Worm (Caenorhabditis elegans) whole organism, L3 larva: Measurements from ENCODE around the gene nhr-108.

Source experiments
- R02D3.7 ChIP-seq: fragments of 150-350 bp; optimal IDR thresholded peaks from 2 replicates; lab custom pipeline; 2014; ENCODE audit warnings: missing biosample characterization, missing genetic modification characterization
- ZK546.5 ChIP-seq: sonication (generic microtip); optimal IDR thresholded peaks from 2 replicates; lab custom pipeline; 2017; ENCODE audit warnings: missing biosample characterization, missing genetic modification characterization
- aly-2 ChIP-seq: fragments of 150-350 bp; optimal IDR thresholded peaks from 2 replicates; lab custom pipeline; 2014; ENCODE audit warnings: missing biosample characterization, missing genetic modification characterization
- ceh-9 ChIP-seq: sonication (generic microtip); optimal IDR thresholded peaks from 2 replicates; lab custom pipeline; 2018; ENCODE audit warnings: missing biosample characterization, missing genetic modification characterization
- egl-27 ChIP-seq: sonication (generic microtip); optimal IDR thresholded peaks from 4 replicates; lab custom pipeline; 2017; ENCODE audit warnings: missing biosample characterization, missing genetic modification reagents, missing genetic modification characterization
- egl-5 ChIP-seq: fragments of 150-350 bp; optimal IDR thresholded peaks from 2 replicates; lab custom pipeline; 2017; ENCODE audit warnings: missing biosample characterization, missing genetic modification reagents, missing genetic modification characterization, inconsistent platforms
- elt-2 ChIP-seq: sonication (generic microtip); optimal IDR thresholded peaks from 2 replicates; lab custom pipeline; 2016; ENCODE audit warnings: missing genetic modification reagents, mild to moderate bottlenecking, missing genetic modification characterization, missing compliant biosample characterization
- elt-3 ChIP-seq, 3 experiments: fragments of 150-350 bp in 1 of 3; sonication (generic microtip) in 2 of 3; optimal IDR thresholded peaks; 2 replicates in 2 of 3; 4 replicates in 1 of 3; lab custom pipeline; 2014 to 2017; ENCODE audit warnings: missing biosample characterization in 3 of 3, missing genetic modification characterization in 3 of 3
- fkh-10 ChIP-seq: sonication (generic microtip); optimal IDR thresholded peaks from 2 replicates; lab custom pipeline; 2017; ENCODE audit warnings: missing biosample characterization, missing genetic modification reagents, missing genetic modification characterization
- fkh-2 ChIP-seq: fragments of 150-350 bp; optimal IDR thresholded peaks from 2 replicates; lab custom pipeline; 2014; ENCODE audit warnings: missing biosample characterization, missing genetic modification reagents, missing genetic modification characterization
- fos-1 ChIP-seq: fragments of 150-350 bp; optimal IDR thresholded peaks from 2 replicates; lab custom pipeline; 2014; ENCODE audit warnings: missing biosample characterization, missing genetic modification characterization
- hmg-11 ChIP-seq: sonication (generic microtip); optimal IDR thresholded peaks from 2 replicates; lab custom pipeline; 2016; ENCODE audit warnings: missing genetic modification characterization, missing compliant biosample characterization
- jun-1 ChIP-seq: fragments of 150-350 bp; optimal IDR thresholded peaks from 2 replicates; lab custom pipeline; 2014; ENCODE audit warnings: missing biosample characterization, missing genetic modification reagents, missing genetic modification characterization
- mml-1 ChIP-seq: fragments of 150-350 bp; sonication (generic microtip); optimal IDR thresholded peaks from 3 replicates; lab custom pipeline; 2014; ENCODE audit warnings: missing biosample characterization, missing genetic modification characterization
- nfya-1 ChIP-seq: sonication (generic microtip); optimal IDR thresholded peaks from 2 replicates; lab custom pipeline; 2017; ENCODE audit warnings: missing genetic modification characterization, mild to moderate bottlenecking, missing compliant biosample characterization, antibody characterized with exemption, moderate library complexity; ENCODE audit not compliant: insufficient read depth
- nhr-11 ChIP-seq: fragments of 150-350 bp; optimal IDR thresholded peaks from 2 replicates; lab custom pipeline; 2014; ENCODE audit warnings: missing biosample characterization, missing genetic modification characterization
- nhr-12 ChIP-seq: fragments of 150-350 bp; optimal IDR thresholded peaks from 2 replicates; lab custom pipeline; 2014; ENCODE audit warnings: missing biosample characterization, missing genetic modification characterization
- nhr-23 ChIP-seq: fragments of 150-350 bp; optimal IDR thresholded peaks from 2 replicates; lab custom pipeline; 2014; ENCODE audit warnings: missing biosample characterization, missing genetic modification reagents, missing genetic modification characterization
- nhr-25 ChIP-seq: sonication (generic microtip); optimal IDR thresholded peaks from 2 replicates; lab custom pipeline; 2017; ENCODE audit warnings: missing biosample characterization, missing genetic modification characterization
- nhr-28 ChIP-seq: fragments of 150-350 bp; optimal IDR thresholded peaks from 2 replicates; lab custom pipeline; 2014; ENCODE audit warnings: missing biosample characterization, missing genetic modification characterization
- nhr-43 ChIP-seq: sonication (generic microtip); optimal IDR thresholded peaks from 2 replicates; lab custom pipeline; 2016; ENCODE audit warnings: mild to moderate bottlenecking, missing genetic modification characterization, missing compliant biosample characterization; ENCODE audit not compliant: poor library complexity, severe bottlenecking
- nhr-67 ChIP-seq: fragments of 150-350 bp; optimal IDR thresholded peaks from 2 replicates; lab custom pipeline; 2014; ENCODE audit warnings: missing biosample characterization, missing genetic modification characterization
- nhr-76 ChIP-seq: fragments of 150-350 bp; sonication (generic microtip); optimal IDR thresholded peaks from 5 replicates; lab custom pipeline; 2014; ENCODE audit warnings: missing biosample characterization, missing genetic modification characterization
- pha-4 ChIP-seq: fragments of 150-350 bp; optimal IDR thresholded peaks from 2 replicates; lab custom pipeline; 2014; ENCODE audit warnings: missing biosample characterization, missing genetic modification reagents, missing genetic modification characterization
- pqm-1 ChIP-seq: fragments of 150-350 bp; optimal IDR thresholded peaks from 2 replicates; lab custom pipeline; 2017; ENCODE audit warnings: missing biosample characterization, missing genetic modification characterization, inconsistent platforms
- tbx-2 ChIP-seq: sonication (generic microtip); optimal IDR thresholded peaks from 2 replicates; lab custom pipeline; 2016; ENCODE audit warnings: mild to moderate bottlenecking, missing genetic modification characterization, missing compliant biosample characterization
- unc-39 ChIP-seq: sonication (generic microtip); optimal IDR thresholded peaks from 4 replicates; lab custom pipeline; 2017; ENCODE audit warnings: missing biosample characterization, missing genetic modification characterization
- unc-62 ChIP-seq: fragments of 150-350 bp; sonication (generic microtip); optimal IDR thresholded peaks from 4 replicates; lab custom pipeline; 2014; ENCODE audit warnings: missing biosample characterization, missing genetic modification reagents, missing genetic modification characterization
- zag-1 ChIP-seq: fragments of 150-350 bp; optimal IDR thresholded peaks from 2 replicates; lab custom pipeline; 2014; ENCODE audit warnings: missing biosample characterization, missing genetic modification characterization
- ztf-11 ChIP-seq: fragments of 150-350 bp; optimal IDR thresholded peaks from 2 replicates; lab custom pipeline; 2014; ENCODE audit warnings: missing biosample characterization, missing genetic modification characterization

Gene nhr-108

ce11 chrV:15965114-15965513, 40.8 kb upstream of the nhr-108 start, which contains the start of gene sri-2:
TSS of gene sri-2 (minus strand) at chrV:15965214.
- TF ChIP-seq nfya-1 (tag; lab: Kevin White, UChicago): no peak
- no peak for TF ChIP-seq nhr-76
- no peak for TF ChIP-seq nhr-12 (tag; lab: Kevin White, UChicago)
- TF ChIP-seq nhr-11 (tag; lab: Kevin White, UChicago): no peak
- TF ChIP-seq fkh-2: no peak
- TF ChIP-seq elt-3 (tag; optimal IDR thresholded peaks at IDR 0.05; lab: Kevin White, UChicago): no peak
- no peak for TF ChIP-seq ceh-9 (tag; lab: Kevin White, UChicago)
- no peak for TF ChIP-seq mml-1 (tag; lab: Kevin White, UChicago)
- no peak for TF ChIP-seq egl-27 (tag; lab: Kevin White, UChicago)

- TF ChIP-seq nhr-43 (tag; lab: Kevin White, UChicago): no peak
- TF ChIP-seq ceh-9 (tag; lab: Kevin White, UChicago): no peak
- no peak for TF ChIP-seq nhr-25 (tag; lab: Kevin White, UChicago)
- no peak for TF ChIP-seq fkh-2
Observed at ce11 chrV:15959456-15959855, 35.2 kb upstream of the nhr-108 start.

ce11 chrV:15957098-15957497, 32.8 kb upstream of the nhr-108 start, which contains the start of gene F36G9.3:
TSS of gene F36G9.3 (plus strand) at chrV:15957398.
- TF ChIP-seq nhr-25 (tag; lab: Kevin White, UChicago) (no peak), fos-1 (tag; lab: Kevin White, UChicago) (no peak), ztf-11 (no peak), pqm-1 (tag; lab: Kevin White, UChicago) (no peak), nhr-43 (tag; lab: Kevin White, UChicago) (no peak), mml-1 (tag; lab: Kevin White, UChicago) (no peak), elt-2 (tag; lab: Kevin White, UChicago) (no peak), nhr-76 (no peak), nhr-23 (tag; lab: Kevin White, UChicago) (no peak), elt-3 (tag; optimal IDR thresholded peaks at IDR 0.05; lab: Kevin White, UChicago) (no peak), unc-39 (tag; lab: Kevin White, UChicago) (no peak), hmg-11 (tag; lab: Kevin White, UChicago) (no peak)

- TF ChIP-seq nhr-11 (tag; lab: Kevin White, UChicago) (no peak), tbx-2 (no peak), unc-39 (tag; lab: Kevin White, UChicago) (no peak), ZK546.5 (tag; lab: Kevin White, UChicago) (no peak), elt-3 (tag; optimal IDR thresholded peaks at IDR 0.05; lab: Kevin White, UChicago) (no peak), egl-5 (tag; lab: Kevin White, UChicago) (no peak)
Observed at ce11 chrV:15955497-15955896, 31.2 kb upstream of the nhr-108 start, which contains the start of gene srh-186. TSS of gene srh-186 (plus strand) at chrV:15955797.

- TF ChIP-seq elt-3 (tag; optimal IDR thresholded peaks at IDR 0.05; lab: Kevin White, UChicago) (no peak), nhr-67 (tag; lab: Kevin White, UChicago) (no peak)
Observed at ce11 chrV:15954932-15955331, 30.7 kb upstream of the nhr-108 start, which contains the start of gene srw-57. TSS of gene srw-57 (minus strand) at chrV:15955032.

ce11 chrV:15952762-15953161, 28.5 kb upstream of the nhr-108 start, which contains the start of gene srw-56:
TSS of gene srw-56 (minus strand) at chrV:15952862.
- TF ChIP-seq ZK546.5 (tag; lab: Kevin White, UChicago) (no peak), mml-1 (tag; lab: Kevin White, UChicago) (no peak), fkh-10 (GFP tag; lab: Kevin White, UChicago) (no peak), unc-62 (GFP tag; lab: Kevin White, UChicago) (no peak), zag-1 (tag; lab: Kevin White, UChicago) (no peak), nhr-28 (tag; lab: Kevin White, UChicago) (no peak), nfya-1 (tag; lab: Kevin White, UChicago) (no peak), jun-1 (tag; lab: Kevin White, UChicago) (no peak), fkh-2 (no peak), R02D3.7 (tag; lab: Kevin White, UChicago) (no peak), elt-2 (tag; lab: Kevin White, UChicago) (no peak), elt-3 (tag; optimal IDR thresholded peaks at IDR 0.05; lab: Kevin White, UChicago) (no peak), aly-2 (tag; lab: Kevin White, UChicago) (no peak), nhr-25 (tag; lab: Kevin White, UChicago) (no peak), nhr-43 (tag; lab: Kevin White, UChicago) (no peak), pha-4 (tag; lab: Kevin White, UChicago) (no peak), nhr-76 (no peak)
